Fruit fly (Drosophila melanogaster) whole organism, wandering third instar larva: ENCODE results near the gene Oga.

Experiments
- CG9705 ChIP-seq: fragments of 200-800 bp; sonication (Bioruptor generic); optimal IDR thresholded peaks from 2 replicates; lab custom pipeline; 2018; ENCODE audit warnings: missing biosample characterization, mild to moderate bottlenecking, missing genetic modification characterization
- CrebA ChIP-seq: fragments of 200-800 bp; sonication (Bioruptor generic); optimal IDR thresholded peaks from 2 replicates; lab custom pipeline; 2016; ENCODE audit warnings: missing biosample characterization, mild to moderate bottlenecking, missing genetic modification characterization, borderline replicate concordance
- Dif ChIP-seq: fragments of 200-275, 200-300 bp; sonication (Bioruptor generic); optimal IDR thresholded peaks from 2 replicates; lab custom pipeline; 2018; ENCODE audit warnings: missing biosample characterization, missing genetic modification characterization; ENCODE audit not compliant: partially characterized antibody
- GATAd ChIP-seq: sonication (Bioruptor generic); optimal IDR thresholded peaks from 2 replicates; lab custom pipeline; 2016; ENCODE audit warnings: missing biosample characterization, missing genetic modification characterization
- HLH106 ChIP-seq: fragments of 200-800 bp; optimal IDR thresholded peaks from 3 replicates; lab custom pipeline; 2019; ENCODE audit warnings: missing biosample characterization, mild to moderate bottlenecking, missing genetic modification characterization, moderate library complexity
- Hnf4 ChIP-seq: fragments of 200-800 bp; sonication (Bioruptor generic); optimal IDR thresholded peaks from 2 replicates; lab custom pipeline; 2016; ENCODE audit warnings: missing biosample characterization, mild to moderate bottlenecking, missing genetic modification characterization
- Hr83 ChIP-seq: fragments of 200-300 bp; sonication (Bioruptor generic); optimal IDR thresholded peaks from 2 replicates; lab custom pipeline; 2016; ENCODE audit warnings: missing biosample characterization, mild to moderate bottlenecking, missing genetic modification characterization, moderate library complexity; ENCODE audit not compliant: poor library complexity, severe bottlenecking
- Myc ChIP-seq: fragments of >200 bp; optimal IDR thresholded peaks from 2 replicates; lab custom pipeline; 2017
- N ChIP-seq: fragments of >200 bp; optimal IDR thresholded peaks from 2 replicates; lab custom pipeline; 2018; ENCODE audit warnings: missing biosample characterization, missing external identifiers, missing genetic modification characterization
- OdsH ChIP-seq: fragments of 200-800 bp; sonication (Bioruptor generic); optimal IDR thresholded peaks from 2 replicates; lab custom pipeline; 2016; ENCODE audit warnings: missing biosample characterization, mild to moderate bottlenecking, missing genetic modification characterization
- Rel ChIP-seq, 2 experiments: fragments of 200-800 bp; sonication (Bioruptor generic) in 1 of 2; optimal IDR thresholded peaks; 2 replicates in 1 of 2; 3 replicates in 1 of 2; lab custom pipeline; 2016 to 2019; ENCODE audit warnings: mild to moderate bottlenecking in 2 of 2, missing biosample characterization in 2 of 2, missing genetic modification characterization in 2 of 2, moderate library complexity in 1 of 2
- Sp1 ChIP-seq: fragments of 200-800 bp; sonication (Bioruptor generic); optimal IDR thresholded peaks from 3 replicates; lab custom pipeline; 2019; ENCODE audit warnings: missing biosample characterization, mild to moderate bottlenecking, missing genetic modification characterization, moderate library complexity
- Vsx2 ChIP-seq: fragments of 200-300, 225-300 bp; sonication (Bioruptor generic); optimal IDR thresholded peaks from 2 replicates; lab custom pipeline; 2018; ENCODE audit warnings: missing biosample characterization, missing genetic modification characterization; ENCODE audit not compliant: partially characterized antibody
- br ChIP-seq: fragments of 200-800 bp; sonication (Bioruptor generic); optimal IDR thresholded peaks from 2 replicates; lab custom pipeline; 2016; ENCODE audit warnings: missing biosample characterization, missing genetic modification characterization
- dl ChIP-seq, 2 experiments: fragments of 175-275, 200-275 bp in 1 of 2; fragments of 200-275 bp in 1 of 2; sonication (Bioruptor generic); optimal IDR thresholded peaks; lab custom pipeline; 2018; ENCODE audit warnings: mild to moderate bottlenecking in 2 of 2, missing biosample characterization in 2 of 2, missing genetic modification characterization in 2 of 2, moderate library complexity in 2 of 2; ENCODE audit not compliant: partially characterized antibody in 2 of 2, insufficient read depth in 1 of 2
- dsf ChIP-seq: sonication (Bioruptor generic); optimal IDR thresholded peaks from 2 replicates; lab custom pipeline; 2016; ENCODE audit warnings: missing biosample characterization, missing genetic modification characterization, borderline replicate concordance
- ey ChIP-seq: fragments of 200-800 bp; sonication (Bioruptor generic); optimal IDR thresholded peaks from 2 replicates; lab custom pipeline; 2016; ENCODE audit warnings: missing biosample characterization, missing genetic modification characterization
- foxo ChIP-seq, 2 experiments: fragments of 200-800 bp; sonication (Bioruptor generic); optimal IDR thresholded peaks; 2 replicates in 1 of 2; 3 replicates in 1 of 2; lab custom pipeline; 2016 to 2017; ENCODE audit warnings: missing biosample characterization in 2 of 2, missing genetic modification characterization in 2 of 2
- h ChIP-seq: fragments of 200-800 bp; sonication (Bioruptor generic); optimal IDR thresholded peaks from 3 replicates; lab custom pipeline; 2016; ENCODE audit warnings: missing biosample characterization, mild to moderate bottlenecking, missing genetic modification characterization
- jim ChIP-seq: fragments of 175-275, 200-325 bp; sonication (Bioruptor generic); optimal IDR thresholded peaks from 2 replicates; lab custom pipeline; 2016; ENCODE audit warnings: missing biosample characterization, mild to moderate bottlenecking, missing genetic modification characterization
- pan ChIP-seq: fragments of >200 bp; optimal IDR thresholded peaks from 2 replicates; lab custom pipeline; 2017
- psq ChIP-seq: fragments of 200-800 bp; sonication (Bioruptor generic); optimal IDR thresholded peaks from 3 replicates; lab custom pipeline; 2017; ENCODE audit warnings: missing biosample characterization, mild to moderate bottlenecking, missing genetic modification characterization, moderate library complexity
- rgr ChIP-seq: fragments of 200-800 bp; sonication (Bioruptor generic); optimal IDR thresholded peaks from 3 replicates; lab custom pipeline; 2016; ENCODE audit warnings: missing biosample characterization, mild to moderate bottlenecking, missing genetic modification characterization
- sv ChIP-seq: fragments of 200-800 bp; sonication (Bioruptor generic); optimal IDR thresholded peaks from 3 replicates; lab custom pipeline; 2016; ENCODE audit warnings: missing biosample characterization, missing genetic modification characterization
- usp ChIP-seq: fragments of >200 bp; optimal IDR thresholded peaks from 2 replicates; lab custom pipeline; 2017; ENCODE audit warnings: missing biosample characterization, missing genetic modification characterization
- woc ChIP-seq: sonication (Bioruptor generic); optimal IDR thresholded peaks from 2 replicates; lab custom pipeline; 2016; ENCODE audit warnings: missing biosample characterization, mild to moderate bottlenecking, missing genetic modification characterization

The Oga gene

dm6 chr3R:21268873-21269272, 50.0 kb downstream of the Oga start, which contains the start of gene Rab1 (continued):
- TF ChIP-seq dl (GFP tag; optimal IDR thresholded peaks at IDR 0.05; lab: Kevin White, UChicago; ENCODE audit: insufficient read depth in 1 of 2, partially characterized antibody in 2 of 2) (no peak), ey (peak; percentile 42), OdsH (GFP tag; lab: Kevin White, UChicago) (peak; percentile 51), woc (GFP tag; lab: Kevin White, UChicago) (peak; percentile 52), br (GFP tag; lab: Kevin White, UChicago) (peak; percentile 61), psq (GFP tag; lab: Kevin White, UChicago) (peak; percentile 39), Rel (GFP tag; optimal IDR thresholded peaks at IDR 0.05; lab: Kevin White, UChicago) (no peak), Rel (tag; optimal IDR thresholded peaks at IDR 0.05; lab: Kevin White, UChicago) (peak; percentile 69), Hr83 (peak; percentile 90), CrebA (no peak)

- TF ChIP-seq OdsH (GFP tag; lab: Kevin White, UChicago) (peak; percentile 4), Dif (peak; percentile 8), dl (GFP tag; optimal IDR thresholded peaks at IDR 0.05; lab: Kevin White, UChicago; ENCODE audit: insufficient read depth in 1 of 2, partially characterized antibody in 2 of 2) (no peak), CG9705 (GFP tag; lab: Kevin White, UChicago) (no peak), HLH106 (tag; lab: Kevin White, UChicago) (peak; percentile 32), Hnf4 (GFP tag; lab: Kevin White, UChicago) (peak; percentile 15), Rel (GFP tag; optimal IDR thresholded peaks at IDR 0.05; lab: Kevin White, UChicago) (no peak), Rel (tag; optimal IDR thresholded peaks at IDR 0.05; lab: Kevin White, UChicago) (peak; percentile 48), Sp1 (GFP tag; lab: Kevin White, UChicago) (peak; percentile 30), pan (lab: Kevin White, UChicago) (no peak), foxo (GFP tag; optimal IDR thresholded peaks at IDR 0.05; lab: Kevin White, UChicago) (peak in 1 of 2 experiments; percentile 58), dsf (no peak), GATAd (GFP tag; lab: Kevin White, UChicago) (no peak), br (GFP tag; lab: Kevin White, UChicago) (peak; percentile 23), h (GFP tag; lab: Kevin White, UChicago) (peak; percentile 47), CrebA (no peak), Hr83 (peak; percentile 37), rgr (GFP tag; lab: Kevin White, UChicago) (peak; percentile 57)
Measured at dm6 chr3R:21269923-21270322, 51.0 kb downstream of the Oga start, which contains the start of the genes AP-2sigma and Idi. AP-2sigma (minus strand) TSS chr3R:21270075. Idi (plus strand) TSS chr3R:21270126.

dm6 chr3R:21270609-21271143, 51.8 kb downstream of the Oga start:
- TF ChIP-seq rgr (GFP tag; lab: Kevin White, UChicago): no peak
- TF ChIP-seq jim (GFP tag; lab: Kevin White, UChicago): no peak
- no peak for TF ChIP-seq Vsx2 (GFP tag; lab: Kevin White, UChicago)
- no peak for TF ChIP-seq foxo (GFP tag; optimal IDR thresholded peaks at IDR 0.05; lab: Kevin White, UChicago)
- TF ChIP-seq ey: no peak
- no peak for TF ChIP-seq dl (GFP tag; optimal IDR thresholded peaks at IDR 0.05; lab: Kevin White, UChicago; ENCODE audit: insufficient read depth in 1 of 2, partially characterized antibody in 2 of 2)
- TF ChIP-seq usp (GFP tag; lab: Kevin White, UChicago): no peak

dm6 chr3R:21271208-21271607, 52.3 kb downstream of the Oga start:
- TF ChIP-seq Sp1 (GFP tag; lab: Kevin White, UChicago) (no peak), Myc (lab: Kevin White, UChicago) (no peak), Hnf4 (GFP tag; lab: Kevin White, UChicago) (no peak), N (GFP tag; lab: Kevin White, UChicago) (no peak), OdsH (GFP tag; lab: Kevin White, UChicago) (no peak), sv (GFP tag; lab: Kevin White, UChicago) (no peak)
